Worm (Caenorhabditis elegans) whole organism, midembryonic: ENCODE data around the gene T10D4.14.

Experiments used
- T22C8.4 ChIP-seq: fragments of 200-800 bp; sonication (Bioruptor generic); IDR thresholded peaks from 2 replicates; pipeline ENCODE4 v1.3.6; 2022; ENCODE audit warnings: missing genetic modification characterization, missing compliant biosample characterization
- cog-1 ChIP-seq: sonication (generic microtip); optimal IDR thresholded peaks from 2 replicates; lab custom pipeline; 2016; ENCODE audit warnings: missing genetic modification characterization, missing compliant biosample characterization
- flt-1 ChIP-seq: fragments of 200-800 bp; sonication (Bioruptor generic); IDR thresholded peaks from 2 replicates; pipeline ENCODE4 v1.3.6; 2022; ENCODE audit warnings: missing genetic modification characterization, missing compliant biosample characterization
- klf-2 ChIP-seq: fragments of 200-800 bp; sonication (Bioruptor generic); conservative IDR thresholded peaks from 2 replicates; pipeline ENCODE4 v1.3.6; 2022; ENCODE audit warnings: missing genetic modification reagents, missing genetic modification characterization, missing compliant biosample characterization
- tab-1 ChIP-seq: fragments of 200-800 bp; sonication (Bioruptor generic); IDR thresholded peaks from 2 replicates; pipeline ENCODE4 v1.3.6; 2022; ENCODE audit warnings: missing genetic modification characterization, missing compliant biosample characterization
- ztf-23 ChIP-seq: fragments of 200-800 bp; sonication (Bioruptor generic); IDR thresholded peaks from 2 replicates; pipeline ENCODE4 v1.3.6; 2022; ENCODE audit warnings: missing genetic modification reagents, missing genetic modification characterization, missing compliant biosample characterization

DNA sequence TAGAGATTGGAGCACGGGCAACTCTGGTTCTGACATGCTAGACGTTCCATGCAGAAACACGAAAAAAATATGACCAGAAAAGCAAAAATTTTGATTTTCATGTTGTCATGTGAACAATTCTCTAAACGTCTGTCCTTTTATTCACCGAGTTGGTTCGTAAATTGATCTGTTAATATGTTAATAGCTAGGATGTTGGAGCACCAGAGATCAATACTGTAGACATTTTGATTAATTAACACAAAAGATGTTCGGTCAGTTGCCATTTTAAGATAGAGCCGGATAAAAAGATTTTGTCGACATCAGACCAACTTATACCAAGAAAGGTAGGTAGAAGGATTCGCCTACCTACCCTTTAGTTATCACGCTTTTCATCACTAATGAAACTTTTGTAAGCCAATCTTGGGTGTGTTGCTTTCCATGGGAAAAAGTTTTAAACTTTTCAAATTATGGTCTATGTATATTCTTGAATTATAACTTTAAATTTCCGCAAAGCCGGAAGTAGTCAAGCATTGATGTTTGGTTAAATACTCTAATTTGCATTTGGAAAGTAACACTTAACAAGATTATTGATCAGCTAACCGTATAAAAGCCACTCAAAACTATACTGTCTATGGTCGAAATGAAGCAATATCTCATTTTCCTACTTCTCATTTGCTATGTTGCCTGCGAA is 1.9 kb downstream of the T10D4.14 start, which contains the start of the genes T10D4.11 and T10D4.1:
- TF ChIP-seq klf-2 (GFP tag; lab: Robert Waterston, UW) (no peak), flt-1 (GFP tag; lab: Robert Waterston, UW) (no peak), ztf-23 (no peak), cog-1 (tag; lab: Kevin White, UChicago) (no peak), tab-1 (no peak), T22C8.4 (no peak)
